Fruit fly (Drosophila melanogaster) whole organism, embryonic: ENCODE data around the gene CG15547.

Source experiments
- Adf1 ChIP-seq: fragments of 200-800 bp; sonication (Bioruptor generic); IDR thresholded peaks from 2 replicates; pipeline ENCODE4 v1.3.6; 2022; ENCODE audit warnings: missing biosample characterization, missing genetic modification characterization
- Antp ChIP-seq: fragments of 200-800 bp; sonication (Bioruptor generic); optimal IDR thresholded peaks from 3 replicates; lab custom pipeline; 2016; ENCODE audit warnings: missing biosample characterization, missing genetic modification characterization
- Bteb2 ChIP-seq: fragments of 200-800 bp; sonication (Bioruptor generic); optimal IDR thresholded peaks from 2 replicates; lab custom pipeline; 2016; ENCODE audit warnings: missing biosample characterization, missing genetic modification characterization
- CG10147 ChIP-seq: fragments of 200-800 bp; sonication (Bioruptor generic); optimal IDR thresholded peaks from 2 replicates; lab custom pipeline; 2019; ENCODE audit warnings: missing biosample characterization, mild to moderate bottlenecking, missing genetic modification characterization, moderate library complexity
- CG10321 ChIP-seq: fragments of 200-800 bp; sonication (Bioruptor generic); IDR thresholded peaks from 2 replicates; pipeline ENCODE4 v1.3.6; 2022; ENCODE audit warnings: missing biosample characterization, missing genetic modification characterization
- CG14050 ChIP-seq: fragments of 200-800 bp; sonication (Bioruptor generic); IDR thresholded peaks from 3 replicates; pipeline ENCODE4 v1.3.6; 2022; ENCODE audit warnings: missing biosample characterization, missing genetic modification characterization
- CG15011 ChIP-seq: fragments of 200-800 bp; sonication (Bioruptor generic); optimal IDR thresholded peaks from 3 replicates; lab custom pipeline; 2018; ENCODE audit warnings: missing biosample characterization, mild to moderate bottlenecking, missing genetic modification characterization
- CG18619 ChIP-seq: fragments of 200-800 bp; sonication (Bioruptor generic); optimal IDR thresholded peaks from 3 replicates; lab custom pipeline; 2017; ENCODE audit warnings: missing biosample characterization, mild to moderate bottlenecking, missing genetic modification characterization
- CG2889 ChIP-seq: fragments of 200-800 bp; sonication (Bioruptor generic); IDR thresholded peaks from 3 replicates; pipeline ENCODE4 v1.3.6; 2022; ENCODE audit warnings: missing biosample characterization, missing genetic modification characterization
- CG32532 ChIP-seq: fragments of 200-800 bp; sonication (Bioruptor generic); IDR thresholded peaks from 2 replicates; pipeline ENCODE4 v1.3.6; 2022; ENCODE audit warnings: missing biosample characterization, missing genetic modification characterization
- CG3726 ChIP-seq: fragments of 200-800 bp; sonication (Bioruptor generic); IDR thresholded peaks from 3 replicates; pipeline ENCODE4, ENCODE4 v1.3.6; 2022; ENCODE audit warnings: missing biosample characterization, missing genetic modification characterization
- CG3847 ChIP-seq: fragments of 200-800 bp; sonication (Bioruptor generic); IDR thresholded peaks from 2 replicates; pipeline ENCODE4 v1.3.6; 2022; ENCODE audit warnings: missing biosample characterization, missing genetic modification characterization
- CG4360 ChIP-seq: fragments of 200-800 bp; sonication (Bioruptor generic); IDR thresholded peaks from 2 replicates; pipeline ENCODE4 v1.3.6; 2022; ENCODE audit warnings: missing biosample characterization, missing genetic modification characterization
- CG5953 ChIP-seq: fragments of 200-800 bp; sonication (Bioruptor generic); IDR thresholded peaks from 2 replicates; pipeline ENCODE4 v1.3.6; 2022; ENCODE audit warnings: missing biosample characterization, missing genetic modification characterization
- CG7745 ChIP-seq: fragments of 200-800 bp; sonication (Bioruptor generic); optimal IDR thresholded peaks from 2 replicates; lab custom pipeline; 2018; ENCODE audit warnings: missing biosample characterization, mild to moderate bottlenecking, missing genetic modification characterization, moderate library complexity
- CG7786 ChIP-seq: fragments of 200-800 bp; sonication (Bioruptor generic); optimal IDR thresholded peaks from 2 replicates; lab custom pipeline; 2016; ENCODE audit warnings: missing biosample characterization, missing genetic modification characterization
- CG8944 ChIP-seq: fragments of 200-800 bp; sonication (Bioruptor generic); optimal IDR thresholded peaks from 3 replicates; lab custom pipeline; 2016; ENCODE audit warnings: missing biosample characterization, missing genetic modification characterization
- CkIIα-i1 ChIP-seq: fragments of 200-800 bp; sonication (Bioruptor generic); IDR thresholded peaks from 2 replicates; pipeline ENCODE4 v1.3.6; 2022; ENCODE audit warnings: missing biosample characterization, missing genetic modification characterization
- Fer2 ChIP-seq: fragments of 200-800 bp; sonication (Bioruptor generic); optimal IDR thresholded peaks from 2 replicates; lab custom pipeline; 2018; ENCODE audit warnings: missing biosample characterization, mild to moderate bottlenecking, missing genetic modification characterization, moderate library complexity
- HLH54F ChIP-seq: fragments of 200-800 bp; sonication (Bioruptor generic); optimal IDR thresholded peaks from 3 replicates; lab custom pipeline; 2016; ENCODE audit warnings: missing biosample characterization, missing genetic modification characterization
- HmgD ChIP-seq: fragments of 200-800 bp; sonication (Bioruptor generic); optimal IDR thresholded peaks from 3 replicates; lab custom pipeline; 2016; ENCODE audit warnings: missing biosample characterization, missing genetic modification characterization
- Hr78 ChIP-seq, 2 experiments: fragments of 200-800 bp in 1 of 2; fragments of >200 bp in 1 of 2; sonication (Bioruptor generic) in 1 of 2; optimal IDR thresholded peaks; 2 replicates each; lab custom pipeline; 2017 to 2019; ENCODE audit warnings: missing biosample characterization in 2 of 2, missing genetic modification characterization in 2 of 2, mild to moderate bottlenecking in 1 of 2, moderate library complexity in 1 of 2
- Kr ChIP-seq: fragments of 200-800 bp; sonication (Bioruptor generic); optimal IDR thresholded peaks from 2 replicates; lab custom pipeline; 2017; ENCODE audit warnings: missing biosample characterization, mild to moderate bottlenecking, missing genetic modification characterization
- Lim3 ChIP-seq: fragments of 200-800 bp; sonication (Bioruptor generic); IDR thresholded peaks from 2 replicates; pipeline ENCODE4 v1.3.6; 2022; ENCODE audit warnings: missing biosample characterization, missing genetic modification characterization
- Neu2 ChIP-seq: fragments of 200-800 bp; sonication (Bioruptor generic); optimal IDR thresholded peaks from 3 replicates; lab custom pipeline; 2016; ENCODE audit warnings: missing biosample characterization, missing genetic modification characterization, borderline replicate concordance
- NfI ChIP-seq: fragments of 200-800 bp; sonication (Bioruptor generic); optimal IDR thresholded peaks from 3 replicates; lab custom pipeline; 2018; ENCODE audit warnings: missing biosample characterization, mild to moderate bottlenecking, missing genetic modification characterization, moderate library complexity
- Oli ChIP-seq: fragments of 200-800 bp; sonication (Bioruptor generic); optimal IDR thresholded peaks from 2 replicates; lab custom pipeline; 2018; ENCODE audit warnings: missing biosample characterization, mild to moderate bottlenecking, missing genetic modification characterization, moderate library complexity
- Rfx ChIP-seq: fragments of 200-800 bp; sonication (Bioruptor generic); IDR thresholded peaks from 2 replicates; pipeline ENCODE4 v1.3.6; 2022; ENCODE audit warnings: missing biosample characterization, missing genetic modification characterization
- ab ChIP-seq: fragments of 200-800 bp; sonication (Bioruptor generic); optimal IDR thresholded peaks from 2 replicates; lab custom pipeline; 2016; ENCODE audit warnings: missing biosample characterization, missing genetic modification characterization
- abd-A ChIP-seq: fragments of 200-800 bp; sonication (Bioruptor generic); optimal IDR thresholded peaks from 3 replicates; lab custom pipeline; 2019; ENCODE audit warnings: missing biosample characterization, mild to moderate bottlenecking, missing genetic modification characterization, moderate library complexity
- bab2 ChIP-seq: fragments of 200-800 bp; sonication (Bioruptor generic); optimal IDR thresholded peaks from 2 replicates; lab custom pipeline; 2016; ENCODE audit warnings: missing biosample characterization, missing genetic modification characterization
- bowl ChIP-seq: fragments of 200-800 bp; sonication (Bioruptor generic); IDR thresholded peaks from 2 replicates; pipeline ENCODE4 v1.3.6; 2022; ENCODE audit warnings: missing biosample characterization, missing genetic modification characterization
- chn ChIP-seq: fragments of 200-800 bp; sonication (Bioruptor generic); optimal IDR thresholded peaks from 2 replicates; lab custom pipeline; 2016; ENCODE audit warnings: missing biosample characterization, missing genetic modification characterization
- ci ChIP-seq: fragments of 200-800 bp; sonication (Bioruptor generic); IDR thresholded peaks from 3 replicates; pipeline ENCODE4 v1.3.6; 2022; ENCODE audit warnings: missing biosample characterization, missing genetic modification characterization
- croc ChIP-seq: fragments of 200-800 bp; sonication (Bioruptor generic); conservative IDR thresholded peaks from 3 replicates; pipeline ENCODE4 v1.3.6; 2022; ENCODE audit warnings: missing biosample characterization, missing genetic modification characterization
- danr ChIP-seq: fragments of 200-800 bp; sonication (Bioruptor generic); IDR thresholded peaks from 2 replicates; pipeline ENCODE4 v1.3.6; 2022; ENCODE audit warnings: missing biosample characterization, missing genetic modification characterization
- esg ChIP-seq: fragments of 200-800 bp; sonication (Bioruptor generic); conservative IDR thresholded peaks from 2 replicates; pipeline ENCODE4 v1.3.6; 2022; ENCODE audit warnings: missing biosample characterization, missing genetic modification characterization
- fd3F ChIP-seq: fragments of 200-800 bp; sonication (Bioruptor generic); optimal IDR thresholded peaks from 2 replicates; lab custom pipeline; 2018; ENCODE audit warnings: missing biosample characterization, mild to moderate bottlenecking, missing genetic modification characterization, moderate library complexity
- gfzf ChIP-seq: fragments of 200-800 bp; sonication (Bioruptor generic); optimal IDR thresholded peaks from 2 replicates; lab custom pipeline; 2016; ENCODE audit warnings: missing biosample characterization, mild to moderate bottlenecking, missing genetic modification characterization, moderate library complexity
- gt ChIP-seq: fragments of 200-800 bp; sonication (Bioruptor generic); IDR thresholded peaks from 2 replicates; pipeline ENCODE4 v1.3.6; 2022; ENCODE audit warnings: missing biosample characterization, missing genetic modification characterization
- knrl ChIP-seq: fragments of 200-800 bp; sonication (Bioruptor generic); IDR thresholded peaks from 3 replicates; pipeline ENCODE4 v1.3.6; 2022; ENCODE audit warnings: missing biosample characterization, missing genetic modification characterization; ENCODE audit not compliant: partially characterized antibody
- lbe ChIP-seq: fragments of 200-800 bp; sonication (Bioruptor generic); optimal IDR thresholded peaks from 2 replicates; lab custom pipeline; 2016; ENCODE audit warnings: missing biosample characterization, mild to moderate bottlenecking, missing genetic modification characterization
- lov ChIP-seq, 2 experiments: fragments of 200-800 bp in 1 of 2; fragments of >200 bp in 1 of 2; sonication (Bioruptor generic) in 1 of 2; IDR thresholded peaks in 1 of 2; optimal IDR thresholded peaks in 1 of 2; 2 replicates in 1 of 2; 3 replicates in 1 of 2; pipeline versions ENCODE4 v1.3.6 to Lab custom; 2017 to 2022; ENCODE audit warnings: missing biosample characterization in 1 of 2, missing genetic modification characterization in 1 of 2
- pnt ChIP-seq: fragments of 200-800 bp; sonication (Bioruptor generic); optimal IDR thresholded peaks from 3 replicates; lab custom pipeline; 2016; ENCODE audit warnings: missing biosample characterization, missing genetic modification characterization
- ranshi ChIP-seq: fragments of 200-800 bp; sonication (Bioruptor generic); IDR thresholded peaks from 2 replicates; pipeline ENCODE4 v1.3.6; 2022; ENCODE audit warnings: missing biosample characterization, missing genetic modification characterization
- sd ChIP-seq: fragments of 200-800 bp; sonication (Bioruptor generic); optimal IDR thresholded peaks from 3 replicates; lab custom pipeline; 2018; ENCODE audit warnings: missing biosample characterization, mild to moderate bottlenecking, missing genetic modification characterization, moderate library complexity
- slou ChIP-seq: fragments of 200-800 bp; sonication (Bioruptor generic); optimal IDR thresholded peaks from 3 replicates; lab custom pipeline; 2016; ENCODE audit warnings: missing biosample characterization, missing genetic modification characterization
- ssp ChIP-seq: fragments of 200-800 bp; sonication (Bioruptor generic); IDR thresholded peaks from 2 replicates; pipeline ENCODE4 v1.3.6; 2022; ENCODE audit warnings: missing biosample characterization, missing genetic modification characterization
- trem ChIP-seq: fragments of 200-800 bp; optimal IDR thresholded peaks from 3 replicates; lab custom pipeline; 2019; ENCODE audit warnings: missing biosample characterization, mild to moderate bottlenecking, missing genetic modification characterization, moderate library complexity
- ttk ChIP-seq: fragments of 200-800 bp; sonication (Bioruptor generic); IDR thresholded peaks from 2 replicates; pipeline ENCODE4 v2.1.2; 2022; ENCODE audit warnings: missing biosample characterization, missing genetic modification characterization
- wor ChIP-seq: fragments of 200-800 bp; sonication (Bioruptor generic); IDR thresholded peaks from 2 replicates; pipeline ENCODE4 v1.3.6; 2022; ENCODE audit warnings: missing biosample characterization, missing genetic modification characterization

CG15547 gene

DNA sequence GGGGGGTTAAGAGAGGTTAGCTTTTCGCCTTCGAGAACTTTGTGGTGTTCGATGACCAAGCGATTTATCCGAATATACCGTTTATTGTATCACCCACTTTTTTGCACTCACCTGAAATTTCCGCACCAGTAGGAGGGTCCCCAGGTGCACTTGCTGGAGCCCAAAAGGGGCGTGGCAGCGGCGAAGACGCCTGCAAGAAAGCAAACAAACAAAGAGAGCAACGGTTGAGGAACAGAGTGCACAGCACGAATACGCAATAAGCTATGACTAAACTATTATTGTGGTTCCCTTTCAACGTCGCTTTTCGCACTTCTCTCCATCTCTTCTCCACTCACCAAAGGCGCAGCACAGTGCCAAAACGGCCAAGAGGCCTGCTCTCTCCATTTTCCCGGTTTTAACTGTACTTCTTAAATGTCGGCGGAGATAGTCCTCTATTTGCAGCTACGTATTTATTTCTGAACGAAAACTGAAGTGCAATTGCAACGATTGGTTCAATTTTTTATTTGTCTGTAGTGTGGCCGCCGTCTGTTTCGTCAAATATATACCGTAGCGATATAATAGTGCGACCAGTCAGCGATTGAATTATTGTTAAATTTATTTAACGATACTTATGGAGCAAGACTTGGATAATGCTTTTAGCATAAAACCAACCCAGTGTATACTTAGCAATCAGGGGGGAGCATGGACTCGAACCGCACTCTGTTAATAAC, 5.4 kb upstream of the CG15547 start, which contains the start of gene Sap-r (continued):
- TF ChIP-seq lov (optimal IDR thresholded peaks at IDR 0.05; lab: Kevin White, UChicago): no peak
- no peak for TF ChIP-seq lov (GFP tag; IDR thresholded peaks at IDR 0.05; lab: Robert Waterston, UW)
- no peak for TF ChIP-seq CG4360 (GFP tag; lab: Robert Waterston, UW)
- TF ChIP-seq esg (GFP tag; lab: Robert Waterston, UW): no peak
- TF ChIP-seq ttk: no peak
- TF ChIP-seq Bteb2 (GFP tag; lab: Kevin White, UChicago): peak; percentile 12
- TF ChIP-seq CG10321 (GFP tag; lab: Robert Waterston, UW): no peak
- peak; percentile 71 for TF ChIP-seq trem (tag; lab: Kevin White, UChicago)
- peak; percentile 6 for TF ChIP-seq sd (tag; lab: Kevin White, UChicago)
- no peak for TF ChIP-seq Antp
- TF ChIP-seq CG3847 (GFP tag; lab: Robert Waterston, UW): peak; percentile 61
- TF ChIP-seq Hr78 (GFP tag; optimal IDR thresholded peaks at IDR 0.05; lab: Kevin White, UChicago): no peak
- TF ChIP-seq gfzf: peak; percentile 99
- TF ChIP-seq CG7786 (GFP tag; lab: Kevin White, UChicago): no peak
- no peak for TF ChIP-seq croc (GFP tag; lab: Robert Waterston, UW)
- no peak for TF ChIP-seq slou (GFP tag; lab: Kevin White, UChicago)
- peak; percentile 1 for TF ChIP-seq lbe (GFP tag; lab: Kevin White, UChicago)
- TF ChIP-seq CG18619 (GFP tag; lab: Kevin White, UChicago): no peak
- no peak for TF ChIP-seq CG8944 (GFP tag; lab: Kevin White, UChicago)
- peak; percentile 91 for TF ChIP-seq abd-A
- no peak for TF ChIP-seq Kr (GFP tag; lab: Kevin White, UChicago)
- TF ChIP-seq CG15011 (GFP tag; lab: Kevin White, UChicago): no peak
- no peak; the same call in 2 of the 3 replicates for TF ChIP-seq ci
- no peak for TF ChIP-seq Lim3
- peak; percentile 23 for TF ChIP-seq CG10147
- TF ChIP-seq CG14050 (GFP tag; lab: Robert Waterston, UW): no peak
- TF ChIP-seq CG7745 (tag; lab: Kevin White, UChicago): no peak
- TF ChIP-seq NfI: no peak
- TF ChIP-seq fd3F (GFP tag; lab: Kevin White, UChicago): no peak
- no peak for TF ChIP-seq gt (GFP tag; lab: Robert Waterston, UW)
- TF ChIP-seq CG2889: no peak
- TF ChIP-seq chn (GFP tag; lab: Kevin White, UChicago): no peak
- TF ChIP-seq HLH54F (GFP tag; lab: Kevin White, UChicago): no peak
- TF ChIP-seq Rfx: no peak
- no peak for TF ChIP-seq ab (GFP tag; lab: Kevin White, UChicago)
- no peak for TF ChIP-seq bab2 (GFP tag; lab: Kevin White, UChicago)
- no peak for TF ChIP-seq ssp (GFP tag; lab: Robert Waterston, UW)
- no peak for TF ChIP-seq CkIIα-i1 (GFP tag; lab: Robert Waterston, UW)
- TF ChIP-seq CG5953: no peak
- peak; percentile 48 for TF ChIP-seq HmgD (GFP tag; lab: Kevin White, UChicago)
- no peak for TF ChIP-seq wor (GFP tag; lab: Robert Waterston, UW)
- no peak for TF ChIP-seq danr (GFP tag; lab: Robert Waterston, UW)
- no peak for TF ChIP-seq ranshi (GFP tag; lab: Robert Waterston, UW)
- TF ChIP-seq Neu2 (GFP tag; lab: Kevin White, UChicago): no peak
- no peak for TF ChIP-seq CG32532 (GFP tag; lab: Robert Waterston, UW)
- no peak for TF ChIP-seq CG3726 (GFP tag; lab: Robert Waterston, UW)
- no peak for TF ChIP-seq pnt (GFP tag; lab: Kevin White, UChicago)
- no peak for TF ChIP-seq Adf1
- no peak for TF ChIP-seq Oli (tag; lab: Kevin White, UChicago)
- no peak for TF ChIP-seq bowl (GFP tag; lab: Robert Waterston, UW)
- no peak for TF ChIP-seq Fer2
- peak; percentile 89 for TF ChIP-seq knrl (GFP tag; lab: Robert Waterston, UW)
